Worm (Caenorhabditis elegans): Measurements from ENCODE around the gene srw-79.

DNA sequence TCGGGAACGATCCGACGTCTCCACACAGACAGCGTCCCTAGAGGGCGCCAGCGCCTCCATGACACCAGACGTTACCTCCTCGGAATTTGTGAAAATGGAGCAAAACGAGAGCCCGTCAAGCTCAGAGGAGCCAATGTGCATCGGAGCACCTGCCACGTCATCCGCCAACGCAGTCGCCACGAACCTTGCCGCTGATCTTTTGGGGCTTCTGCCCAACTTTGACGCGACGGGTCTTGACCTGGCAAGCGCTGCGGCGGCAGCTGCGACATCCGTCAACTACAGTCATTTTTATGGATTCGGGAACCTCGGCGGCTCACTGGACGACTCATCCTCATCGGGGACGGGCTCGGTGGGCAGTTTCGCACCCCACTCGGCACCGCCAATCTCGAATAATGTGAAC lies 38.9 kb downstream of the srw-79 start:
- TF ChIP-seq sea-2 (GFP tag; optimal IDR thresholded peaks at IDR 0.05) (no peak), mdl-1 (tag; optimal IDR thresholded peaks at IDR 0.05) (no peak), ztf-11 (tag; optimal IDR thresholded peaks at IDR 0.05) (no peak)

Data from whole organism, L3 larva.